Fruit fly (Drosophila melanogaster) Kc167 (cell line): ENCODE measurements around the gene Past1.

Experiments used
- Myc ChIP-seq: fragments of >200 bp; optimal IDR thresholded peaks from 2 replicates; lab custom pipeline; 2017; ENCODE audit warnings: missing external identifiers
- h ChIP-seq: fragments of >200 bp; optimal IDR thresholded peaks from 3 replicates; lab custom pipeline; 2018; ENCODE audit warnings: missing external identifiers
- insv ChIP-seq: fragments of >200 bp; optimal IDR thresholded peaks from 3 replicates; lab custom pipeline; 2018; ENCODE audit warnings: missing external identifiers
- psq ChIP-seq: fragments of >200 bp; optimal IDR thresholded peaks from 2 replicates; lab custom pipeline; 2017; ENCODE audit warnings: missing external identifiers
- ttk ChIP-seq: sonication (Bioruptor generic); optimal IDR thresholded peaks from 2 replicates; lab custom pipeline; 2017; ENCODE audit warnings: missing external identifiers

dm6 chr3R:12652736-12653135, 44.4 kb upstream of the Past1 start:
- TF ChIP-seq ttk = no peak
- no peak for TF ChIP-seq h (lab: Kevin White, UChicago)
- TF ChIP-seq Myc (lab: Kevin White, UChicago) = no peak
- no peak for TF ChIP-seq psq (lab: Kevin White, UChicago)
- TF ChIP-seq insv = no peak
